Worm (Caenorhabditis elegans) whole organism, L3 larva: ENCODE data around the gene polk-1.

ENCODE experiments used
- ceh-82 ChIP-seq: fragments of 150-350 bp; optimal IDR thresholded peaks from 2 replicates; lab custom pipeline; 2014; ENCODE audit warnings: missing biosample characterization, missing genetic modification characterization
- daf-12 ChIP-seq: fragments of 150-350 bp; optimal IDR thresholded peaks from 2 replicates; lab custom pipeline; 2014; ENCODE audit warnings: missing biosample characterization, missing genetic modification reagents, missing genetic modification characterization
- elt-2 ChIP-seq: sonication (generic microtip); optimal IDR thresholded peaks from 2 replicates; lab custom pipeline; 2016; ENCODE audit warnings: missing genetic modification reagents, mild to moderate bottlenecking, missing genetic modification characterization, missing compliant biosample characterization
- nhr-237 ChIP-seq: fragments of 150-350 bp; optimal IDR thresholded peaks from 2 replicates; lab custom pipeline; 2014; ENCODE audit warnings: missing biosample characterization, missing genetic modification characterization
- nhr-77 ChIP-seq: fragments of 150-350 bp; optimal IDR thresholded peaks from 2 replicates; lab custom pipeline; 2014; ENCODE audit warnings: missing biosample characterization, missing genetic modification characterization
- pha-4 ChIP-seq: fragments of 150-350 bp; optimal IDR thresholded peaks from 2 replicates; lab custom pipeline; 2014; ENCODE audit warnings: missing biosample characterization, missing genetic modification reagents, missing genetic modification characterization
- pqm-1 ChIP-seq: fragments of 150-350 bp; optimal IDR thresholded peaks from 2 replicates; lab custom pipeline; 2017; ENCODE audit warnings: missing biosample characterization, missing genetic modification characterization, inconsistent platforms
- sea-2 ChIP-seq: fragments of 150-350 bp; sonication (generic microtip); optimal IDR thresholded peaks from 4 replicates; lab custom pipeline; 2014; ENCODE audit warnings: missing biosample characterization, missing genetic modification reagents, missing genetic modification characterization
- skn-1 ChIP-seq: fragments of 150-350 bp; optimal IDR thresholded peaks from 2 replicates; lab custom pipeline; 2014; ENCODE audit warnings: missing biosample characterization, missing genetic modification characterization
- snpc-4 ChIP-seq: fragments of 150-350 bp; optimal IDR thresholded peaks from 2 replicates; lab custom pipeline; 2014; ENCODE audit warnings: missing biosample characterization, missing genetic modification characterization
- unc-39 ChIP-seq: sonication (generic microtip); optimal IDR thresholded peaks from 4 replicates; lab custom pipeline; 2017; ENCODE audit warnings: missing biosample characterization, missing genetic modification characterization
- unc-62 ChIP-seq: fragments of 150-350 bp; sonication (generic microtip); optimal IDR thresholded peaks from 4 replicates; lab custom pipeline; 2014; ENCODE audit warnings: missing biosample characterization, missing genetic modification reagents, missing genetic modification characterization
- ztf-4 ChIP-seq: fragments of 150-350 bp; optimal IDR thresholded peaks from 2 replicates; lab custom pipeline; 2014; ENCODE audit warnings: missing biosample characterization, missing genetic modification characterization

DNA sequence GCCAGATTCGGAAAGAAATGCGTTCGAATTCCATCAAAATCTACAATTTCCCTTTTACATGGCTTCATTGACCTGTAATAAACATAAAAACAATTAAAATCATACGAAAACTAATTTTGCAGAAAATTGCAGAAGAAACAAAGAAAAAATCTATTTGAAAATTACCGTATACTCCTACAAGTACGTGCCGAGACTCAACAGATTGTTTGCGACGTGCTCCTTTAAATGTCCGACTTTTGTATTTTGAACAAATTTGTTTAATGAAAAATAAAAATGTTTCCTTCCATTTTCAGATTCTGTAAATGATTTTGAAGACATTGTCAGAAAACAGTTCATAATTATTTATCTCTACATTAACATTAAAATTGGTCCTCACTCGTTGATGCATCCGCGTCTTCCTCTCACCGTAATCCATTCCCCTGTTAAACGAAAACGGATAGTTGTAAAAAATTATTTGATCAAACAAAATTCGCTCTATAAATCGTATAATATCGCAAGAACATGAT, 46.6 kb upstream of the polk-1 start, which contains the start of gene pgl-2:
- TF ChIP-seq elt-2 (tag; lab: Kevin White, UChicago) (no peak), snpc-4 (no peak), nhr-77 (tag; lab: Kevin White, UChicago) (no peak), sea-2 (GFP tag; lab: Kevin White, UChicago) (no peak), pqm-1 (no peak), nhr-237 (tag; lab: Kevin White, UChicago) (no peak), ztf-4 (tag; lab: Kevin White, UChicago) (no peak), pha-4 (no peak), unc-62 (GFP tag; lab: Kevin White, UChicago) (no peak), ceh-82 (tag; lab: Kevin White, UChicago) (no peak), unc-39 (tag; lab: Kevin White, UChicago) (no peak), daf-12 (tag; lab: Kevin White, UChicago) (no peak), skn-1 (tag; lab: Kevin White, UChicago) (no peak)
